Worm (Caenorhabditis elegans): ENCODE results near the gene pepm-1.

pepm-1 gene

DNA sequence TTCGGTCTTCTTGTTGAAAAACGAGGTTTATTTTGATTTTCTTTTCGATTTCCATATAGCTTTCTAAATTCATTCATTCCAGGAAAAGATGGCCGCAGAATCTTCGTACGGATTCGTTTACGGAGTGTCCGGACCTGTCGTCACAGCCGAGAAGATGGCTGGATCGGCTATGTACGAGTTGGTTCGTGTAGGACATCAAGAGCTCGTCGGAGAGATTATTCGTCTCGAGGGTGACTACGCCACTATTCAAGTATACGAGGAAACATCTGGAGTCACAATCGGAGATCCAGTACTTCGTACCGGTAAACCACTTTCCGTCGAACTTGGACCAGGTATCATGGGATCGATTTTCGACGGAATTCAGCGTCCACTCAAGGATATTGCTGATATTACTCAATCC lies 22.7 kb downstream of the pepm-1 start, which contains the start of gene vha-13:
Gene vha-13, plus strand, starts transcription at position 81 of the 400 bp plus-strand sequence.
- TF ChIP-seq efl-1 (optimal IDR thresholded peaks at IDR 0.05) (no peak), efl-1 (GFP tag; optimal IDR thresholded peaks at IDR 0.05 in 1 of 2) (peak in 1 of 2 experiments; percentile 65), nhr-85 (tag) (peak; percentile 42), ets-5 (GFP tag; IDR thresholded peaks at IDR 0.05) (no peak), fkh-10 (GFP tag; optimal IDR thresholded peaks at IDR 0.05) (no peak), nhr-84 (tag; optimal IDR thresholded peaks at IDR 0.05) (no peak)

DNA sequence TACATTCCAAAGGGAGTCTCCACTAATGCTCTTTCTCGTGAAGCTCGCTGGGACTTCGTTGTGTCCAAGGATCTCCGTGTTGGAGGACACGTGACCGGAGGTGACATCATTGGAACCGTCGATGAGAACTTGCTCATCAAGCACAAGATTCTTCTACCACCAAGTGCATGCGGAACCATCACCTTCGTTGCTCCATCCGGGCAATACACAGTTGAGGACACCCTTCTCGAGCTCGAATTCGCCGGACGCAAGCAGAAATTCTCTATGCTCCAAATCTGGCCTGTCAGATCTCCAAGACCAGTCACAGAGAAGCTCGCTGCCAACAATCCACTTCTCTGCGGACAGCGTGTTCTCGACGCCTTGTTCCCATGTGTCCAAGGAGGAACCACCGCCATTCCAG lies 23.1 kb downstream of the pepm-1 start:
- TF ChIP-seq tbx-2 (tag; optimal IDR thresholded peaks at IDR 0.05) (no peak), lin-13 (GFP tag; optimal IDR thresholded peaks at IDR 0.05) (no peak), F16B12.6 (tag; optimal IDR thresholded peaks at IDR 0.05) (no peak), ztf-11 (tag; optimal IDR thresholded peaks at IDR 0.05) (no peak), unc-62 (GFP tag; optimal IDR thresholded peaks at IDR 0.05) (no peak), lsy-2 (tag; optimal IDR thresholded peaks at IDR 0.05) (no peak), lin-14 (GFP tag; optimal IDR thresholded peaks at IDR 0.05) (no peak), lin-39 (tag; optimal IDR thresholded peaks at IDR 0.05) (no peak), ets-5 (GFP tag; IDR thresholded peaks at IDR 0.05) (no peak), nhr-11 (tag; optimal IDR thresholded peaks at IDR 0.05) (no peak), efl-3 (GFP tag; optimal IDR thresholded peaks at IDR 0.05) (no peak), unc-86 (tag; optimal IDR thresholded peaks at IDR 0.05) (no peak), fkh-8 (tag; optimal IDR thresholded peaks at IDR 0.05) (no peak), lir-3 (tag; optimal IDR thresholded peaks at IDR 0.05; ENCODE audit: poor library complexity) (no peak), Y116A8C.19 (tag; optimal IDR thresholded peaks at IDR 0.05; ENCODE audit: borderline replicate concordance) (no peak), aly-2 (tag; optimal IDR thresholded peaks at IDR 0.05) (no peak), ama-1 (optimal IDR thresholded peaks at IDR 0.05) (no peak), tlp-1 (tag; optimal IDR thresholded peaks at IDR 0.05) (no peak), hlh-4 (tag; optimal IDR thresholded peaks at IDR 0.05) (no peak), blmp-1 (tag; optimal IDR thresholded peaks at IDR 0.05) (no peak)

DNA sequence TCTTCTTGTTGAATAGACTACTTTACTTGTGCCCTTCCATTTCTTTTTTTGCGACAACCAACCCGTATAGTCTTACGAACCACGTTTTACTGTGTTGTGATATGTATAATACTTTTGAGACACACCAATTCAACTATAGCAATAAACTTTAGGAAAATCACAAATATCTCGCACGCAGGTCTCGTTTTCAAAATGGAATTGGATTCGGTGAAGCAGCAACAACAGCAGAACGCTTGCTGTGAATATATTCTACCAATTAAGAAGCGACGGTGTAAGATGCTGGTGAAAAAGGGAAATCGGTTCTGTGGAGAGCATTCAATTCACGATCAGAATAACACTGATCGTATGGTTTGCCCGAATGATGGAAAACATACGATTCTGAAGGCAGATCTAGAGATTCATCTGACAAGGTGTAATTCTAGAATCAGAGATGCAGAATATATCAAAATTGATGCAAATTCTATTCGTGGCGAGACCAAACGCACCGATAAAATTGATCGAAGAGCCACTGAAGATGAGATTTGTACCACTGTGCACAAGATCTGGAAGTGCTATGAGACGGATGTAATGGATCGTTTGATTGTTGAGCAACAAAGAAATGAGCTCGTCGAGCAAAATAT lies 25.5 kb downstream of the pepm-1 start, which contains the start of gene Y49A3A.3:
Gene Y49A3A.3, plus strand, starts transcription at position 153 of the 620 bp plus-strand sequence.
- no peak for TF ChIP-seq Y116A8C.19 (tag; optimal IDR thresholded peaks at IDR 0.05; ENCODE audit: borderline replicate concordance)
- TF ChIP-seq fos-1 (tag; optimal IDR thresholded peaks at IDR 0.05): no peak
- peak; percentile 15 for TF ChIP-seq nhr-20 (tag; optimal IDR thresholded peaks at IDR 0.05)
- TF ChIP-seq nhr-47 (tag; optimal IDR thresholded peaks at IDR 0.05): peak; percentile 20
- TF ChIP-seq efl-1 (optimal IDR thresholded peaks at IDR 0.05): peak; percentile 9 to 32
- peak in 1 of 2 experiments; percentile 95 for TF ChIP-seq efl-1 (GFP tag; optimal IDR thresholded peaks at IDR 0.05 in 1 of 2)
- TF ChIP-seq rnt-1 (tag; optimal IDR thresholded peaks at IDR 0.05): peak; percentile 11
- TF ChIP-seq aly-2 (tag; optimal IDR thresholded peaks at IDR 0.05): peak; percentile 98
- no peak for TF ChIP-seq sptf-1 (tag; optimal IDR thresholded peaks at IDR 0.05)
- TF ChIP-seq snu-23 (GFP tag; optimal IDR thresholded peaks at IDR 0.05): peak; percentile 10
- TF ChIP-seq nhr-90 (tag; optimal IDR thresholded peaks at IDR 0.05; ENCODE audit: poor library complexity): peak; percentile 67
- peak; percentile 15 for TF ChIP-seq elt-2 (tag; optimal IDR thresholded peaks at IDR 0.05)
- peak; percentile 7 for TF ChIP-seq ama-1 (optimal IDR thresholded peaks at IDR 0.05)
- TF ChIP-seq lin-35 (GFP tag; optimal IDR thresholded peaks at IDR 0.05): peak in 1 of 2 experiments; percentile 34
- peak; percentile 60 for TF ChIP-seq nhr-71 (tag; optimal IDR thresholded peaks at IDR 0.05)
- no peak for TF ChIP-seq ceh-63 (GFP tag; optimal IDR thresholded peaks at IDR 0.05)
- TF ChIP-seq ztf-4 (tag; optimal IDR thresholded peaks at IDR 0.05): peak; percentile 29
